Fruit fly (Drosophila melanogaster): ENCODE measurements around the gene CG3402.
A peak's percentile ranks its signal among the peaks of the same experiment; 100 is the strongest.

Gene CG3402

DNA sequence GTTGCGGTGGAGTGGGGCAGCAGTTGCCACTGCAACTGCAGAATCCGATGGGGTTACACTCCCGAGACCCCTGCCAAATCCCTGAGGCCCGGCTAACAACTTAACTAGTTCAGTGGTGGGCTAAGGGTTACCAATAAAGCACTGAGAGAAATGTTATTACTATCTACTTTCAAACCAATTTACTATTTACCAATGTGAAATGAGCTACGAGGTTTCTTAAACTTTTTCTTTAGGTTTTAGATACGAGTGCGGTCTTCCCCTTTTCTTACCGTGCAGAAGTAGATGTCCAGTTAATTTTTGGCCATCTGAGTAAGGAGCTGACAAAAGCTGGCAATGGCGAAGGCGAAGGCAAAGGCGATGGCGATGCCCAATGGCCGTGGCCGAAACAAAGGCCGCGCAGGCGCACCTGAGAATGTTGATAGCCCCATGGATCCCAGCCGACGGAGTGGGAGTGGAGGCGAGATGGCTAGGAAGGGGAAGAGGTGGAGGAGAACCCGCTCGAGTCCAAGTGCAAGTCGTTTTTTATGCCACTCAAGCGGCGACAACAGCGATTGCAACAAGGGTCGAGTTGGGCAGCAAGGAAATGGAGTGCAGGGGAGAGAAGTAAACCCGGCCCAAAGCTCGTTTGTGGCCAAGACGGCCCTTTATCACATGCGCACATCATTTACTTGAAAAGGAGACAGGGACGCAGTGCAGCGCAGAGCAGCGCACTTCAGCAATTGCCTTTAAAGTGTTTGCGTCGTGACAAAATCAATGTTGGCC lies 7.8 kb upstream of the CG3402 start:
- TF ChIP-seq Dll (optimal IDR thresholded peaks at IDR 0.05) (no peak), EcR (GFP tag; optimal IDR thresholded peaks at IDR 0.05) (no peak)

DNA sequence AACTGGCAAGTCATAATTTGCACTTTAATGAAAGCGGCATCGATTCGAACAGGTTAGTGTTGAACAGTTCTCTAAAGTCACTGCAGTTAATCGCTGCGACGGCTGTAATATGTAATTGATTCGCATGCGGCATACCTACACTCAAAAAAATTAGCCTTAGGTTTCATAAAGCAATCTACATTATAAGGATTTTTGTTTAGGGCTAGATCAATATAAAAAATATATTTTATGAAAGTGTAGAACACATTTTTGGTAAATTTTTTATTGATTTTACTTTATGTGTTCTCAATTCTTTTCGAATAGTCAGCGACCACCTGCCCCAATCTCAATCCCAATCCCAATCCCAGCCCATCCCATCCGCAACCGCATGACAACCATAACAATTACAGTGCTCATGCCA lies 5.6 kb upstream of the CG3402 start:
- TF ChIP-seq usp (GFP tag; optimal IDR thresholded peaks at IDR 0.05) = no peak

DNA sequence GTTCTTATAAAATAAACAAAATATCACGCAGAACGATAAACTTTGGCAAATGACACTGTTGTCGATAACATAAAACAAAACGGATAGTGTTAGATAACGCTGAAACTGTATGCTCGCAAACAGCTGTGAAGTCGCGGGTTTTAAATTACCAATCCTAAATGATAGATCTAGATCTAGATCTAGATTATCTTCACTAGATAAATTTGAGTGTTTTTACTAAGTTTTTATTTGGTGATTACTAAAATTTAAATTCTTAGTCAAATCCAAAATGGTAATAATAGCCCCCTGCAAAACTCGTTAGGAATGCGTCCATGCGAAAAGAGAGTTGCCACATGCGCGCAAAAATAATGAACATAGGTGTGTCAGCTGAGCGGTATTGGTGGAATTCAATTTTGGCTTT lies 1.3 kb upstream of the CG3402 start, which contains the start of the genes MED30 and Rev1:
Gene MED30 (minus strand): TSS at position 71 of the 400 bp plus-strand sequence.
Gene Rev1 (plus strand): TSS at position 345 of the 400 bp plus-strand sequence.
- no peak for TF ChIP-seq Dll (optimal IDR thresholded peaks at IDR 0.05)
- TF ChIP-seq EcR (GFP tag; optimal IDR thresholded peaks at IDR 0.05) = no peak
- TF ChIP-seq CG8478 (optimal IDR thresholded peaks at IDR 0.05) = no peak
- TF ChIP-seq pan (optimal IDR thresholded peaks at IDR 0.05) = no peak
- no peak for TF ChIP-seq usp (GFP tag; optimal IDR thresholded peaks at IDR 0.05)
- TF ChIP-seq psq (optimal IDR thresholded peaks at IDR 0.05) = no peak

DNA sequence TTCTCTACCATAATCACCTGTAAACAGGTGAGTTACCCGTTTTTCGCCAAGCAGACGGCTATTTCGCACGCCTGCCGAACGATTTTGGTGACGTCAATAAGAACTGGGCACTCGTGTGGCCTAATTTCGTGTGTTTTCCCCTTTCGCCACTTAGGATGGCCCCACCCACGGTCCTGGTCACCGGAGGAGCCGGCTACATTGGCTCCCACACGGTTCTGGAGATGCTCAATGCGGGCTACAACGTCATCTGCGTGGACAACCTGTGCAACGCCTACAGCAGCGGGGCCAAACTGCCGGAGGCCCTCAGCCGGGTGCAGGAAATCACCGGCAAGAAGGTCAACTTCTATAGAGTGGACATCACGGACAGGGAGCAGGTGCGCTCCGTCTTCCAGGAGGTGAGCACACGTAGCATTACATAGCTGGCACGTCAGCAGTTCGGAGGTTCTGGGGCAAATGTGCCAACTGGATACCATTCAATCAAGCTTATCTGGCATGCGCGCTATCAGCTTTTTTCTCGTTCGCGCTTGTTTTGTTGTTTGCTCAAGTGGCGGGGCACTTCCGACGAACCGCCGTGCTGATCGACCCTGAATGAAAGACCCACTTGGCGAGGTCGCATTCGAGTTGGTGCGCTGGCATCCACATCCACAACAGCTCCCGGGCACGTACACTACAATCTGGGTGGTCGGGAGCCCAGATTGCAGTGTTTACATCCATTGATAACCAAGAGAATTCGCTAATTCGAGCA lies 3.5 kb downstream of the CG3402 start:
- TF ChIP-seq pan (optimal IDR thresholded peaks at IDR 0.05) = no peak
- TF ChIP-seq Dll (optimal IDR thresholded peaks at IDR 0.05) = peak; percentile 50
- TF ChIP-seq EcR (GFP tag; optimal IDR thresholded peaks at IDR 0.05) = no peak
- no peak for TF ChIP-seq CG8478 (optimal IDR thresholded peaks at IDR 0.05)

DNA sequence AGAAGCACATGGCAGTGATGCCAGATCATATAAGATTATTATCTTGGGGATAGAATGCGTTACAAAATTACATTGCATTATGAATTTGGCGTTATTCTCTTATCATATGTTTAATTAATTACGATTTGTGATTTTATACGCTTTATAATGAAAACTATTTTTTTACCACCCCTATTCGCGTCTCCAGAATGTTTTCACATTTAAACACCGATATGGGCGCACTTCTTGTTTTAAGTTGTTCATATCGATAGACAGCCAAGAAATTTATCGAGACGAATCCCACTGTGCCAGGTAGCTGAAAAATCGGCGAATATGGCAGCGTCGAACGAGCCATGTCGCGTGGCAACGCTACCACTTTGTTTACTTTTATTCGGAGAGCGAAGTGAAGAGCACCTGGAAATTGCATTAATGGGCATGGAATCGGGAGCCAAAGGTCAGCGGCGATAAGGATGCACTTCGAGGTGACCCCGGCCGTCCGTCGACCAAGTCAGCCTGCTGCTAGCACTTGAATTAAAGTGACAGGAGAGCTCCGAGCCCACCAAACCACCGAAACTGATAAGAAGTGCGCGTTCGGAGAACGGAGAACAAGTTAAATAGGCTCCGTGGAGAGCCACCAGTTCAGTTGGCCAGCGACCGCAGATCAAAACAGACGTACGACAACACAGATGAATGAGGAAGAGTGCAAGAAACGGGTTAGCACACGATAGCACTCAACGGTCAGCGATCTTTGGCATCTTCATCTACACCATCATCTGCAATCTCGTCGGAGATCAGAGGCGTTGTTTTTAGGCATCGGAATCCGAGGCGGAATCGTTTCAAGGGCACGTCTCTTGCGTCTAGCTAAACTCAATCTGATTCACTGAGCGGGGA lies 4.3 kb downstream of the CG3402 start, which contains the start of gene Gale:
Gene Gale (plus strand): TSS at position 401 of the 870 bp plus-strand sequence.
- TF ChIP-seq psq (optimal IDR thresholded peaks at IDR 0.05) = no peak
- TF ChIP-seq Dll (optimal IDR thresholded peaks at IDR 0.05) = no peak
- TF ChIP-seq usp (GFP tag; optimal IDR thresholded peaks at IDR 0.05) = no peak
- no peak for TF ChIP-seq pan (optimal IDR thresholded peaks at IDR 0.05)
- no peak for TF ChIP-seq EcR (GFP tag; optimal IDR thresholded peaks at IDR 0.05)
- TF ChIP-seq CG8478 (optimal IDR thresholded peaks at IDR 0.05) = no peak

DNA sequence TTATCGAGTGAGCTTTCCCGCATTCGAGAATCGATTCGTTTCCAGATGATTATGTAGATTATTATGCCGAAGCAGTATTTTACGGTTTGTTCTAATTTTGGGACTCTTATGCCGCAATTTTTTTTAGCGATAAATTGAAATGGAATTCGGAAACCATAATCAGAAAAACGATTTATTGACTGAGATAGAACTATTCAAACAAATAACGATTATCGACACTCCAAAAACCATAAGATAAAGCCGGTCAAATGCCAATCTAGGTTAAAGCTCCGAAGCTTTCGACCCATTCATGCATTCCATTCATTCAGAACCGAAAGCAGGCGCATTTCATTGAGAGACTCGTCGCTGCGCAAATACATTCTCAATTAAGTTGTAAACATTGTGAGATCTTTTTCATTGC lies 5.2 kb downstream of the CG3402 start:
- TF ChIP-seq CG8478 (optimal IDR thresholded peaks at IDR 0.05) (no peak), Dll (optimal IDR thresholded peaks at IDR 0.05) (no peak), usp (GFP tag; optimal IDR thresholded peaks at IDR 0.05) (no peak), pan (optimal IDR thresholded peaks at IDR 0.05) (no peak), EcR (GFP tag; optimal IDR thresholded peaks at IDR 0.05) (no peak), psq (optimal IDR thresholded peaks at IDR 0.05) (no peak)

DNA sequence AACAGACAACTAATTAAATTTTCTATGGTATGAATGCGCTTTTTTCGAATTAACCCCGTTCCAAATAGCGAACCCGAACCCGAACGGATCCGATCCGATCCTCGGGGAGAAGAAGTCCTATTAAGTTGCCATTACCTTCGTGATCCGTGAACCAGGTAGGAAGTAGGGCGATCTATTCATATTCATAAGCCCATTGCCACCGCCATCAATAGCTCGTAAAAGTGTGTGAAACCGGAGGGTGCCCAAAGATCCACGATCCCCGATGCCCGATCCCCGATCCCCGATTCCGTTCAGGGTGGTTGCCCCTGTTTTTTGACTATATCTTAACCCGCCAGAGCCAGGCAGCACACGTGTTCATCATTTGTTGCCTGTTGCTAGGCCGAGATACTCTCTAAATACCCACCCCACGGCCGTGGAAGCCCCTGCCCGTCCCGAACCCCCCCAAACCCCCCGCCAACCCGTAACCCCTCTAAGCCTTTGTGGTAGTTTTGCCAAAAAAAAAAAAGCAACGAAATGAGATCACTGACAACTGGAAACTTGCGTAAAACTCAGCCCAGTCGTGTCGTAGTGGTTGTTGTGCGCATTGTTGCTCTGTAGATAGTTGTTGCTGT lies 7.2 kb downstream of the CG3402 start:
- no peak for TF ChIP-seq usp (GFP tag; optimal IDR thresholded peaks at IDR 0.05)
- TF ChIP-seq EcR (GFP tag; optimal IDR thresholded peaks at IDR 0.05) = no peak
- no peak for TF ChIP-seq psq (optimal IDR thresholded peaks at IDR 0.05)
- TF ChIP-seq Dll (optimal IDR thresholded peaks at IDR 0.05) = no peak
- TF ChIP-seq CG8478 (optimal IDR thresholded peaks at IDR 0.05) = no peak
- no peak for TF ChIP-seq pan (optimal IDR thresholded peaks at IDR 0.05)

DNA sequence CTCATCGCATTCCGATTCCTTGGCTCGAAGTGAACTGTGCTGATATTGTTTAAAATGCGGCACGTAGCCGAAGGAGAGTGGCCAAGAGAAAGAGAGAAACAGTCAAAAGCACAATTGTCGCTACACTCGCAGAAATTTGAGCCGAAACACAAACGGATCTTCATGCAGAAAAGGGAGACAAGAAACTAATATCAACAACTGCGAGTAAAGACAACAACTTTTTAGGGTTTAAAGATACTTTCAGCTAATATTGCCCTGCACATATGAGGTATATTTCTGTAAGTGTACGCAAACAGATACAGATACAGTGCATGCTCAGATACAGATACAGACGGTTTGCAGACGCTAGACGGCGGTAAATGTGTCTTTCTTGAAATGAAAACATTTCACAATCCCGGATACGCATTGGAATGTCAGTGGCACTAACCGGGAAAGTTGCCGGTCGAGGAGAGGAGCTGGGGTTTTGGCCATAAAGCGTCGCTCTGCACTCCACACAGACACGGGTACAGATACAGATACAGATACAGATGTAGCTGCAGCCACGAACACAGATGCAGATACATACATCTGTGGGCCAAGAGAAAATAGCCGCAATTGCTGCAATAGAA lies 8.5 kb downstream of the CG3402 start:
- TF ChIP-seq usp (GFP tag; optimal IDR thresholded peaks at IDR 0.05) = no peak
- no peak for TF ChIP-seq pan (optimal IDR thresholded peaks at IDR 0.05)
- no peak for TF ChIP-seq psq (optimal IDR thresholded peaks at IDR 0.05)
- TF ChIP-seq EcR (GFP tag; optimal IDR thresholded peaks at IDR 0.05) = no peak
- no peak for TF ChIP-seq CG8478 (optimal IDR thresholded peaks at IDR 0.05)
- TF ChIP-seq Dll (optimal IDR thresholded peaks at IDR 0.05) = no peak

DNA sequence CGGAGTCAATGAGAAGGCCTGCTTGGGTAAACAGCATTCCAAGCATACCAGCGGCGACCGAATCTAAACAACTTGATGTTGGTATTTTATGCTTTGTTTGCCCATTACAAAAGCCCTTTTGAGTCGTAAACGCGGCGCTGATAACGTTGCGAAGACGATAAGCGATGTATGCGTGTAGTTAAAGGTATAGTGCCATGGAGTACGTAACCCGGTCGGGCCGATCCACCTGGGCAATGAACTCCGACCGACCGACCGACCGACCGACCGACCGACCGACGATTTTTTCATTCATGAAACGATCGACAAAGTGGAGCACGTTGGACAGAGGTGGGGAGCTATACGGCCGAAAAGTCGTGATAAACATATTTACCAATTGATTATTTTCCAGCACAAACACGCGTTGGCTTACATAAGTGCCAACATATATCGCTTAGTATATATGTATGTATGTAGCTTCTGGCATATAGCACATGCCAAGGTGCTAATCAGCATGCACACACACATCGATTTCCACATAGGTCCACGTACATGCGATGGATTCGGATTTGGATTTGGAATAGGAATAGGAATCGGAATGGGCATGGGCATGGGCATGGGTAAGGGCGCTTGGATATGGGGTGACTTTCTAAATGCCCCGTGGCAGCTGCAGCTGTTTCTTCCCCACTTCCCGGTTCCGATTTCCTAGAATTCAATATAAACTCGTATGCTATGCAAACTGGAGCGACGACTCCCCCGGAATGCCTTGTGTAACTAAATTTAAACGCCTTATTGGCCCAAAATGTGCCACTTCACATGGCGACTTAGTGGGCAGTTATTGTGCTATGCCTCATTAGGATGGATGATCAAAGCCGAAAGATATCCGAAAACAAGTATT lies 9.6 kb downstream of the CG3402 start:
- TF ChIP-seq CG8478 (optimal IDR thresholded peaks at IDR 0.05) (no peak), EcR (GFP tag; optimal IDR thresholded peaks at IDR 0.05) (no peak), usp (GFP tag; optimal IDR thresholded peaks at IDR 0.05) (no peak), Dll (optimal IDR thresholded peaks at IDR 0.05) (no peak), psq (optimal IDR thresholded peaks at IDR 0.05) (no peak), pan (optimal IDR thresholded peaks at IDR 0.05) (no peak)

DNA sequence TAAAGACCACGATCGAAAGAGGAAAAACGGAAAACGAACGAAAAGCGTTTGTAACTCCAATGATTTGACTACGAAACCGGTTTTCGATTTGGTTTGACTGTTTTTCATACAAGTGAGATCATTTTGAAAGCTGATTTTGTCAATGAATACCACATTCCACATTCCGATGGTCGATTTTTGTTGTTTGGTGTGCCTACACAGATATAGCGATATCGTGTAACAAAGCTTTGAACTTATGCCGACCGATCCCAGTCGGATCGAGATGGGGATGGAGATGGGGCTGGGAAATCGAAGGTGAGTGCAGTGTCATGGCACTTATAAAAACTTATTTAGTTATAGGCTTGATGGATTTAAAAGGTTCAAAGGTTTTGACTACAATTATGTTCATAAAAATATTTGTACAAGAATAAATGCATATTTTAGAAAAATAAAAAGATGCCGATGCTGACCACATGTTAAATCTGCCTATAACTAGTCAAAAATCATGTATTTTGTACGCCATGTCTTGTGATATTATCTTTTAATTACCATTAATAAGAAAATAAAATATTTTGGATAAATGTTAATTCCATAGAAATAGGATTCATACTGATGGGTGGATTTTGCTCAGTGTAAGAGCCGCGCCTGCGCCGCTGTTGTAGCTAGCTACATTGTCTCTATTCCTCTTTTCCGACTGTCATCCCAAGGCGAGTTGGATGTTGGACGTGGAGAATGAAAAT lies 10.4 kb downstream of the CG3402 start:
- TF ChIP-seq usp (GFP tag; optimal IDR thresholded peaks at IDR 0.05) = no peak
- TF ChIP-seq Dll (optimal IDR thresholded peaks at IDR 0.05) = no peak
- TF ChIP-seq EcR (GFP tag; optimal IDR thresholded peaks at IDR 0.05) = no peak
- TF ChIP-seq psq (optimal IDR thresholded peaks at IDR 0.05) = no peak
- TF ChIP-seq pan (optimal IDR thresholded peaks at IDR 0.05) = no peak
- no peak for TF ChIP-seq CG8478 (optimal IDR thresholded peaks at IDR 0.05)
